Worm (Caenorhabditis elegans) whole organism, L4 larva: ENCODE data around the gene arp-6.
A peak's percentile ranks its signal among the peaks of the same experiment; 100 is the strongest.

Experiments used
- F10B5.3 ChIP-seq: sonication (generic microtip); optimal IDR thresholded peaks from 2 replicates; lab custom pipeline; 2016; ENCODE audit warnings: mild to moderate bottlenecking, missing genetic modification characterization, missing compliant biosample characterization
- F37D6.2 ChIP-seq: sonication (generic microtip); optimal IDR thresholded peaks from 2 replicates; lab custom pipeline; 2016; ENCODE audit warnings: mild to moderate bottlenecking, missing genetic modification characterization, missing compliant biosample characterization
- F49E8.2 ChIP-seq: sonication (generic microtip); optimal IDR thresholded peaks from 2 replicates; lab custom pipeline; 2016; ENCODE audit warnings: missing compliant biosample characterization, mild to moderate bottlenecking, missing genetic modification characterization, borderline replicate concordance
- T20F7.1 ChIP-seq: fragments of 200-800 bp; sonication (Bioruptor generic); optimal IDR thresholded peaks from 2 replicates; lab custom pipeline; 2018; ENCODE audit warnings: mild to moderate bottlenecking, missing genetic modification characterization, missing compliant biosample characterization
- Y105C5A.15 ChIP-seq: fragments of 200-800 bp; sonication (Bioruptor generic); IDR thresholded peaks from 2 replicates; pipeline ENCODE4 v1.3.6; 2022; ENCODE audit warnings: missing genetic modification characterization, missing compliant biosample characterization
- Y5F2A.4 ChIP-seq: fragments of 200-800 bp; sonication (Bioruptor generic); optimal IDR thresholded peaks from 2 replicates; lab custom pipeline; 2018; ENCODE audit warnings: mild to moderate bottlenecking, missing genetic modification characterization, missing compliant biosample characterization
- Y75B8A.6 ChIP-seq: fragments of 200-800 bp; sonication (Bioruptor generic); IDR thresholded peaks from 2 replicates; pipeline ENCODE4 v1.3.6; 2022; ENCODE audit warnings: missing genetic modification reagents, missing genetic modification characterization, missing compliant biosample characterization
- ZK546.5 ChIP-seq, 2 experiments: sonication (generic microtip); optimal IDR thresholded peaks; 2 replicates each; lab custom pipeline; 2017; ENCODE audit warnings: missing biosample characterization in 2 of 2, missing genetic modification characterization in 2 of 2
- aha-1 ChIP-seq: fragments of 150-350 bp; peaks from one replicate; lab custom pipeline; 2014; ENCODE audit warnings: missing biosample characterization, missing genetic modification characterization
- aly-2 ChIP-seq: sonication (generic microtip); optimal IDR thresholded peaks from 2 replicates; lab custom pipeline; 2018; ENCODE audit warnings: missing biosample characterization, missing genetic modification characterization
- ama-1 ChIP-seq: fragments of 150-350 bp; optimal IDR thresholded peaks from 2 replicates; lab custom pipeline; 2014; ENCODE audit warnings: inconsistent platforms, mixed read lengths
- arid-1 ChIP-seq: fragments of 200-800 bp; sonication (Bioruptor generic); conservative IDR thresholded peaks from 2 replicates; pipeline ENCODE4 v1.3.6; 2022; ENCODE audit warnings: missing genetic modification reagents, missing genetic modification characterization, missing compliant biosample characterization
- attf-4 ChIP-seq: sonication (generic microtip); optimal IDR thresholded peaks from 3 replicates; lab custom pipeline; 2017; ENCODE audit warnings: missing biosample characterization, missing genetic modification characterization
- ceh-20 ChIP-seq: fragments of 200-800 bp; sonication (Bioruptor generic); IDR thresholded peaks from 2 replicates; pipeline ENCODE4 v1.3.6; 2022; ENCODE audit warnings: missing genetic modification reagents, missing genetic modification characterization, missing compliant biosample characterization
- ces-1 ChIP-seq: fragments of 150-350 bp; sonication (generic microtip); optimal IDR thresholded peaks from 4 replicates; lab custom pipeline; 2014; ENCODE audit warnings: missing biosample characterization, missing genetic modification reagents, missing genetic modification characterization
- cey-2 ChIP-seq: sonication (generic microtip); optimal IDR thresholded peaks from 3 replicates; lab custom pipeline; 2017; ENCODE audit warnings: missing genetic modification characterization, mild to moderate bottlenecking, missing compliant biosample characterization, antibody characterized with exemption, borderline replicate concordance; ENCODE audit not compliant: insufficient read depth
- daf-19 ChIP-seq: fragments of 200-800 bp; sonication (Bioruptor generic); conservative IDR thresholded peaks from 2 replicates; pipeline ENCODE4 v1.3.6; 2022; ENCODE audit warnings: missing genetic modification characterization, missing compliant biosample characterization
- dmd-8 ChIP-seq: fragments of 200-800 bp; sonication (Bioruptor generic); IDR thresholded peaks from 2 replicates; pipeline ENCODE4 v1.3.6; 2022; ENCODE audit warnings: missing genetic modification characterization, missing compliant biosample characterization
- dpl-1 ChIP-seq: fragments of 150-350 bp; optimal IDR thresholded peaks from 2 replicates; lab custom pipeline; 2014; ENCODE audit warnings: missing biosample characterization, missing genetic modification reagents, missing genetic modification characterization
- dve-1 ChIP-seq: sonication (generic microtip); optimal IDR thresholded peaks from 2 replicates; lab custom pipeline; 2017; ENCODE audit warnings: antibody characterized with exemption, mild to moderate bottlenecking, missing genetic modification characterization, missing compliant biosample characterization; ENCODE audit not compliant: insufficient read depth
- fkh-10 ChIP-seq: fragments of 150-350 bp; optimal IDR thresholded peaks from 2 replicates; lab custom pipeline; 2014; ENCODE audit warnings: missing biosample characterization, missing genetic modification reagents, missing genetic modification characterization
- gei-8 ChIP-seq: fragments of 200-800 bp; sonication (Bioruptor generic); optimal IDR thresholded peaks from 2 replicates; lab custom pipeline; 2018; ENCODE audit warnings: mild to moderate bottlenecking, missing genetic modification characterization, missing compliant biosample characterization
- hlh-11 ChIP-seq: fragments of 200-800 bp; sonication (Bioruptor generic); optimal IDR thresholded peaks from 2 replicates; lab custom pipeline; 2018; ENCODE audit warnings: mild to moderate bottlenecking, missing genetic modification characterization, missing compliant biosample characterization
- lin-15B ChIP-seq: fragments of 150-350 bp; sonication (generic microtip); optimal IDR thresholded peaks from 3 replicates; lab custom pipeline; 2014; ENCODE audit warnings: missing biosample characterization, missing genetic modification characterization
- lsy-2 ChIP-seq, 2 experiments: fragments of 150-350 bp in 1 of 2; sonication (generic microtip) in 1 of 2; optimal IDR thresholded peaks; 2 replicates each; lab custom pipeline; 2014 to 2017; ENCODE audit warnings: missing biosample characterization in 2 of 2, missing genetic modification characterization in 2 of 2
- mdl-1 ChIP-seq, 2 experiments: fragments of 150-350 bp in 1 of 2; sonication (generic microtip) in 1 of 2; optimal IDR thresholded peaks; 2 replicates each; lab custom pipeline; 2014 to 2017; ENCODE audit warnings: missing biosample characterization in 2 of 2, missing genetic modification characterization in 2 of 2
- mep-1 ChIP-seq: fragments of 150-350 bp; sonication (generic microtip); optimal IDR thresholded peaks from 3 replicates; lab custom pipeline; 2014; ENCODE audit warnings: missing biosample characterization, missing genetic modification characterization
- mxl-2 ChIP-seq: fragments of 200-800 bp; sonication (Bioruptor generic); conservative IDR thresholded peaks from 2 replicates; pipeline ENCODE4 v1.3.6; 2022; ENCODE audit warnings: missing genetic modification reagents, missing genetic modification characterization, missing compliant biosample characterization
- nhr-76 ChIP-seq: fragments of 150-350 bp; optimal IDR thresholded peaks from 2 replicates; lab custom pipeline; 2014; ENCODE audit warnings: missing biosample characterization, missing genetic modification characterization
- nhr-77 ChIP-seq: fragments of 150-350 bp; optimal IDR thresholded peaks from 2 replicates; lab custom pipeline; 2014; ENCODE audit warnings: missing biosample characterization, missing genetic modification characterization
- pha-4 ChIP-seq, 2 experiments: fragments of 150-350 bp in 1 of 2; fragments of 200-800 bp in 1 of 2; sonication (Bioruptor generic) in 1 of 2; IDR thresholded peaks in 1 of 2; optimal IDR thresholded peaks in 1 of 2; 2 replicates each; pipeline versions ENCODE4 v1.3.6 to Lab custom; 2014 to 2022; ENCODE audit warnings: missing genetic modification characterization in 2 of 2, missing genetic modification reagents in 2 of 2, missing biosample characterization in 1 of 2, missing compliant biosample characterization in 1 of 2
- rbr-2 ChIP-seq: sonication (generic microtip); optimal IDR thresholded peaks from 2 replicates; lab custom pipeline; 2016; ENCODE audit warnings: missing genotype, missing genetic modification characterization, missing compliant biosample characterization
- set-16 ChIP-seq: fragments of 200-800 bp; sonication (Bioruptor generic); IDR thresholded peaks from 2 replicates; pipeline ENCODE4 v1.3.6; 2022; ENCODE audit warnings: missing genetic modification reagents, missing genetic modification characterization, missing compliant biosample characterization
- snpc-4 ChIP-seq: fragments of 150-350 bp; optimal IDR thresholded peaks from 2 replicates; lab custom pipeline; 2014; ENCODE audit warnings: missing biosample characterization, missing genetic modification characterization
- spr-1 ChIP-seq: sonication (generic microtip); optimal IDR thresholded peaks from 2 replicates; lab custom pipeline; 2016; ENCODE audit warnings: mild to moderate bottlenecking, missing genetic modification characterization, missing compliant biosample characterization
- spr-3 ChIP-seq: fragments of 200-800 bp; sonication (Bioruptor generic); optimal IDR thresholded peaks from 2 replicates; lab custom pipeline; 2018; ENCODE audit warnings: mild to moderate bottlenecking, missing genetic modification characterization, missing compliant biosample characterization
- unc-62 ChIP-seq, 3 experiments: fragments of 150-350 bp in 1 of 3; sonication (generic microtip); optimal IDR thresholded peaks in 2 of 3; peaks in 1 of 3; 1 replicate in 1 of 3; 2 replicates in 2 of 3; lab custom pipeline; 2014 to 2017; ENCODE audit warnings: missing biosample characterization in 3 of 3, missing genetic modification characterization in 3 of 3, missing genetic modification reagents in 3 of 3, missing genotype in 1 of 3
- zfp-2 ChIP-seq: sonication (generic microtip); optimal IDR thresholded peaks from 2 replicates; lab custom pipeline; 2016; ENCODE audit warnings: mild to moderate bottlenecking, missing genetic modification characterization, missing compliant biosample characterization
- zfp-3 ChIP-seq: fragments of 200-800 bp; sonication (Bioruptor generic); conservative IDR thresholded peaks from 2 replicates; pipeline ENCODE4 v1.3.6; 2022; ENCODE audit warnings: missing genetic modification reagents, missing genetic modification characterization, missing compliant biosample characterization
- zip-11 ChIP-seq: fragments of 200-800 bp; sonication (Bioruptor generic); IDR thresholded peaks from 2 replicates; pipeline ENCODE4 v1.3.6; 2022; ENCODE audit warnings: missing genetic modification characterization, missing compliant biosample characterization
- ztf-11 ChIP-seq: fragments of 150-350 bp; optimal IDR thresholded peaks from 2 replicates; lab custom pipeline; 2014; ENCODE audit warnings: missing biosample characterization, missing genetic modification characterization

The arp-6 gene

ce11 chrII:8001428-8001827 is 35.7 kb downstream of the arp-6 start (continued):
- TF ChIP-seq Y5F2A.4 (GFP tag; lab: Kevin White, UChicago) (no peak), T20F7.1 (GFP tag; lab: Kevin White, UChicago) (no peak), spr-1 (no peak), dmd-8 (GFP tag; lab: Robert Waterston, UW) (no peak), mep-1 (tag; lab: Kevin White, UChicago) (no peak), aly-2 (tag; lab: Kevin White, UChicago) (no peak), ztf-11 (tag; lab: Kevin White, UChicago) (no peak), fkh-10 (no peak), ama-1 (lab: Kevin White, UChicago) (no peak), F37D6.2 (no peak), F49E8.2 (tag; lab: Kevin White, UChicago) (no peak), mdl-1 (tag; optimal IDR thresholded peaks at IDR 0.05; lab: Kevin White, UChicago) (peak in 1 of 2 experiments; percentile 33), rbr-2 (no peak)

ce11 chrII:7991279-7991678 is 45.9 kb downstream of the arp-6 start:
- no peak for TF ChIP-seq mxl-2 (GFP tag; lab: Robert Waterston, UW)
- TF ChIP-seq hlh-11 (tag; lab: Kevin White, UChicago), result no peak
- TF ChIP-seq zfp-3 (GFP tag; lab: Robert Waterston, UW), result no peak
- TF ChIP-seq set-16 (GFP tag; lab: Robert Waterston, UW), result no peak
- no peak for TF ChIP-seq ZK546.5 (tag; optimal IDR thresholded peaks at IDR 0.05; lab: Kevin White, UChicago)
- no peak for TF ChIP-seq daf-19 (GFP tag; lab: Robert Waterston, UW)
- TF ChIP-seq zfp-2 (tag; lab: Kevin White, UChicago), result no peak
- TF ChIP-seq attf-4, result no peak
- no peak for TF ChIP-seq Y105C5A.15
- TF ChIP-seq mep-1 (tag; lab: Kevin White, UChicago), result no peak
- TF ChIP-seq pha-4 (GFP tag; IDR thresholded peaks at IDR 0.05; lab: Robert Waterston, UW), result no peak
- TF ChIP-seq pha-4 (tag; optimal IDR thresholded peaks at IDR 0.05; lab: Kevin White, UChicago), result no peak
- TF ChIP-seq gei-8 (GFP tag; lab: Kevin White, UChicago), result no peak
- no peak for TF ChIP-seq fkh-10
- no peak for TF ChIP-seq nhr-77 (tag; lab: Kevin White, UChicago)
- no peak for TF ChIP-seq zip-11 (GFP tag; lab: Robert Waterston, UW)
- TF ChIP-seq, all 104 proteins: peak for 0

- TF ChIP-seq aha-1 (tag; lab: Kevin White, UChicago) (peak; percentile 2), spr-3 (GFP tag; lab: Kevin White, UChicago) (no peak), ces-1 (peak; percentile 37), dve-1 (tag; lab: Kevin White, UChicago) (no peak), fkh-10 (peak; percentile 79), dmd-8 (GFP tag; lab: Robert Waterston, UW) (no peak)
Observed at ce11 chrII:7990192-7990591, 47.0 kb downstream of the arp-6 start.

- TF ChIP-seq attf-4 (no peak), lsy-2 (tag; optimal IDR thresholded peaks at IDR 0.05; lab: Kevin White, UChicago) (peak in 1 of 2 experiments; percentile 6), lin-15B (tag; lab: Kevin White, UChicago) (no peak), snpc-4 (tag; lab: Kevin White, UChicago) (no peak), cey-2 (tag; lab: Kevin White, UChicago) (no peak), nhr-76 (tag; lab: Kevin White, UChicago) (no peak), Y75B8A.6 (GFP tag; lab: Robert Waterston, UW) (no peak), F10B5.3 (tag; lab: Kevin White, UChicago) (no peak), unc-62 (GFP tag; optimal IDR thresholded peaks at IDR 0.05 in 1 of 2; lab: Kevin White, UChicago) (no peak), unc-62 (tag; optimal IDR thresholded peaks at IDR 0.05; lab: Kevin White, UChicago) (no peak), aha-1 (tag; lab: Kevin White, UChicago) (peak; percentile 90), ztf-11 (tag; lab: Kevin White, UChicago) (no peak), arid-1 (GFP tag; lab: Robert Waterston, UW) (no peak), spr-3 (GFP tag; lab: Kevin White, UChicago) (no peak), dpl-1 (GFP tag; lab: Kevin White, UChicago) (no peak), fkh-10 (no peak), ceh-20 (no peak)
Observed at ce11 chrII:7986928-7987327, 50.2 kb downstream of the arp-6 start.
